Worm (Caenorhabditis elegans): ENCODE measurements around the gene mtrf-1L.

ce11 chrIV:5206716-5207115 is 19.8 kb downstream of the mtrf-1L start:
- TF ChIP-seq ceh-62 (tag; optimal IDR thresholded peaks at IDR 0.05) (no peak), spr-3 (GFP tag; optimal IDR thresholded peaks at IDR 0.05) (no peak), lin-13 (GFP tag; optimal IDR thresholded peaks at IDR 0.05) (no peak)

Measured in whole organism, L4 larva.